Worm (Caenorhabditis elegans) whole organism, mixed stage, embryonic: ENCODE measurements around the gene T05A8.1.
"Not testable (repeated sequence)": the region's sequence is repeated elsewhere in the genome, so short reads cannot be mapped to it uniquely, and the experiment has no call there.

Experiments
- M03D4.4 ChIP-seq: sonication (generic microtip); optimal IDR thresholded peaks from 2 replicates; lab custom pipeline; 2017; ENCODE audit warnings: mild to moderate bottlenecking, missing genetic modification characterization, missing compliant biosample characterization
- mep-1 ChIP-seq: fragments of 150-350 bp; optimal IDR thresholded peaks from 2 replicates; lab custom pipeline; 2017; ENCODE audit warnings: missing biosample characterization, missing genetic modification reagents, missing genetic modification characterization, inconsistent platforms
- nhr-237 ChIP-seq: fragments of 150-350 bp; optimal IDR thresholded peaks from 2 replicates; lab custom pipeline; 2014; ENCODE audit warnings: missing biosample characterization, missing genetic modification characterization
- snpc-4 ChIP-seq: fragments of 150-350 bp; optimal IDR thresholded peaks from 2 replicates; lab custom pipeline; 2014; ENCODE audit warnings: missing biosample characterization, missing genetic modification characterization
- sptf-1 ChIP-seq: sonication (generic microtip); optimal IDR thresholded peaks from 2 replicates; lab custom pipeline; 2017; ENCODE audit warnings: mild to moderate bottlenecking, missing genetic modification characterization, moderate library complexity, missing compliant biosample characterization

DNA sequence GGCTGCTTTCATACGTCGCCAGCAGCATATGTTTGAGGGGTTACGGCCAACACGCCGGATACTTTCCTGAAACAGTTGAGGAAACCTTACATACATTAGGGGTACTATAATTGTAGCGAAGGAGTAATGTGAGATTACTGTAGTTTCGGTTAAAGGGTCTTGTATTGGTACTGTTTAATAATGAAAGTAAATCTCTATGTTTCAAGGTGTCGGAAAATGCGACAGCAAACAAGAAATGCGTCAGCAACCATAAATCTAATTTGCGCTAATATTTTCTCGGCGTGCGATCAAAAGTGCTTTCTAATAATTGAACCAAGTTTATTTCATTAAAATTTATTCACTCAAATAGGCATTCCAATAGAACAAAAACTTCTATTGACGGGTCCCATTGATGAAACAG, 37.5 kb downstream of the T05A8.1 start, which contains the start of gene sri-57:
- TF ChIP-seq mep-1 (tag; lab: Kevin White, UChicago); snpc-4 (tag; lab: Kevin White, UChicago); M03D4.4; sptf-1; nhr-237: not testable (repeated sequence)
